Worm (Caenorhabditis elegans): ENCODE data around the gene rbm-26.

ce11 chrIII:5719105-5719831 is 7.9 kb downstream of the rbm-26 start:
- TF ChIP-seq elt-3 (tag; optimal IDR thresholded peaks at IDR 0.05) (no peak), unc-62 (GFP tag; optimal IDR thresholded peaks at IDR 0.05) (no peak), nhr-12 (tag; optimal IDR thresholded peaks at IDR 0.05) (no peak), pha-4 (tag; optimal IDR thresholded peaks at IDR 0.05) (no peak), unc-39 (tag; optimal IDR thresholded peaks at IDR 0.05) (no peak), snpc-4 (tag; optimal IDR thresholded peaks at IDR 0.05) (no peak), fkh-10 (GFP tag; optimal IDR thresholded peaks at IDR 0.05) (no peak), daf-12 (tag; optimal IDR thresholded peaks at IDR 0.05) (no peak)

Data from whole organism, L3 larva.